Fruit fly (Drosophila melanogaster): ENCODE results near the gene mRpS2.

DNA sequence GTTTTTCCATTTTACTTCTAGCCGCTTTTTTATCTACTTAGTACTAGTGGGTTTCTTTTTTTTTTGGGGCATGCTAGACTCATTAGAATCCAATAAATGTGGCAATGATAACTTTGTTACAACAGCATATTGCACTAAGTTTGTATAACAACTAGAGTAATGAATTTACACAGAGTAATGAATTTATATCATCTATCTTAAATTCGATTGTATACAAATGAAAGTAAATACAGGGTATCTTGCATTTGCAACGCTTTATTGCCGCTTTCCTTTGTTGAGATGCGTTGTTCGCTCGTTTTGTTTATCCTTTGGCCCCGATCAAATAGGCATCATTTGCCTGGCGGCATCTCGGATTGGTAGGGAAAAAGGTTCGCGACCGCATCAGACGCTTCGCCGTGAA is 4.6 kb upstream of the mRpS2 start:
- TF ChIP-seq CG7101 (tag; optimal IDR thresholded peaks at IDR 0.05) = no peak
- TF ChIP-seq bab1 (GFP tag; optimal IDR thresholded peaks at IDR 0.05) = no peak
- no peak for TF ChIP-seq CG12768 (GFP tag; optimal IDR thresholded peaks at IDR 0.05)
- no peak for TF ChIP-seq Mnt (GFP tag; optimal IDR thresholded peaks at IDR 0.05)
- no peak for TF ChIP-seq CG7045 (GFP tag; optimal IDR thresholded peaks at IDR 0.05)

All from whole organism, adult.